Fruit fly (Drosophila melanogaster): ENCODE measurements around the gene t-Grip91.

Gene t-Grip91

DNA sequence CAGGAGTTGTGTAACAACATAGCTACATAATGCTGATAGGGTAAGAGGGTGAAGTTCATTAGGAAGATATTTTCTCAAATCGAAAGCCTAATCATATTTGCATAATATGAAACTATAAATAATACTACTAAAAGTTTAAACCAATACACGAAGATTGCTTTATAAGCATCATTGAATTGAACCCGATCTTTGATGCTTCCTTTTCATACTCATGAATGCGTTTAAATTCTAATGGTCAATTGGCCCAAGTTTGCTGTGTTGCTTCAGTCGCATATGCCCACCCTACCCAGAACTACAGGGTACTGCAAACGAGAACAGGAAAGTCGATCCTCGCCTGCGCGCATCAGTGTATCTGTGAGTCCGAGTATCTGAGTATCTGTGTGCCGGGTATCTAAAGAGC lies 40.3 kb upstream of the t-Grip91 start (continued):
- TF ChIP-seq pan (optimal IDR thresholded peaks at IDR 0.05) = peak in 1 of 2 experiments; percentile 69
- TF ChIP-seq pan (GFP tag; optimal IDR thresholded peaks at IDR 0.05 in 1 of 2, IDR thresholded peaks at IDR 0.05 in 1 of 2) = peak in 1 of 2 experiments; percentile 43
- TF ChIP-seq CG32767 (GFP tag; IDR thresholded peaks at IDR 0.05) = no peak
- peak; percentile 11 for TF ChIP-seq Usf (GFP tag; optimal IDR thresholded peaks at IDR 0.05)
- TF ChIP-seq Elba2 (GFP tag; optimal IDR thresholded peaks at IDR 0.05) = peak; percentile 49
- peak in 1 of 3 experiments; percentile 57 for TF ChIP-seq lola (GFP tag; optimal IDR thresholded peaks at IDR 0.05)
- TF ChIP-seq lbe (GFP tag; optimal IDR thresholded peaks at IDR 0.05) = peak; percentile 82
- TF ChIP-seq usp (GFP tag; optimal IDR thresholded peaks at IDR 0.05) = no peak
- no peak for TF ChIP-seq CG7786 (GFP tag; optimal IDR thresholded peaks at IDR 0.05)
- no peak for TF ChIP-seq schlank (tag; optimal IDR thresholded peaks at IDR 0.05)
- TF ChIP-seq Atf3 (GFP tag; optimal IDR thresholded peaks at IDR 0.05) = no peak
- no peak for TF ChIP-seq fd96Cb (tag; optimal IDR thresholded peaks at IDR 0.05)
- TF ChIP-seq bsh (GFP tag; optimal IDR thresholded peaks at IDR 0.05) = peak in 1 of 2 experiments; percentile 81
- TF ChIP-seq Antp (GFP tag; optimal IDR thresholded peaks at IDR 0.05) = no peak
- TF ChIP-seq abd-A (tag; optimal IDR thresholded peaks at IDR 0.05) = no peak
- no peak for TF ChIP-seq CG11456 (GFP tag; IDR thresholded peaks at IDR 0.05)
- no peak for TF ChIP-seq CG9609 (GFP tag; optimal IDR thresholded peaks at IDR 0.05)
- TF ChIP-seq CG1233 (GFP tag; optimal IDR thresholded peaks at IDR 0.05) = no peak
- no peak for TF ChIP-seq CG12071 (GFP tag; optimal IDR thresholded peaks at IDR 0.05)
- no peak for TF ChIP-seq sisA (GFP tag; IDR thresholded peaks at IDR 0.05)
- peak in 1 of 2 experiments; percentile 27 for TF ChIP-seq chif (GFP tag; optimal IDR thresholded peaks at IDR 0.05)
- peak; percentile 78 for TF ChIP-seq sens (GFP tag)
- no peak for TF ChIP-seq mirr (GFP tag; optimal IDR thresholded peaks at IDR 0.05)
- no peak for TF ChIP-seq CG14710 (tag; optimal IDR thresholded peaks at IDR 0.05)
- TF ChIP-seq CG7556 (GFP tag; optimal IDR thresholded peaks at IDR 0.05) = no peak
- TF ChIP-seq wek (GFP tag; optimal IDR thresholded peaks at IDR 0.05) = no peak
- TF ChIP-seq cad (GFP tag; optimal IDR thresholded peaks at IDR 0.05) = no peak
- no peak for TF ChIP-seq unpg (GFP tag; optimal IDR thresholded peaks at IDR 0.05)
- TF ChIP-seq chn (GFP tag; optimal IDR thresholded peaks at IDR 0.05) = no peak
- TF ChIP-seq CG33213 (GFP tag; optimal IDR thresholded peaks at IDR 0.05) = no peak
- peak; percentile 68 for TF ChIP-seq fd102C (GFP tag; optimal IDR thresholded peaks at IDR 0.05)
- peak; percentile 26 for TF ChIP-seq cg (GFP tag; optimal IDR thresholded peaks at IDR 0.05)
- TF ChIP-seq CG3281 (GFP tag; optimal IDR thresholded peaks at IDR 0.05) = no peak
- peak; percentile 23 for TF ChIP-seq CG1603 (tag; optimal IDR thresholded peaks at IDR 0.05)
- TF ChIP-seq Dref (GFP tag; IDR thresholded peaks at IDR 0.05) = no peak
- no peak for TF ChIP-seq CG18262 (tag; optimal IDR thresholded peaks at IDR 0.05)
- TF ChIP-seq CG6813 (GFP tag; optimal IDR thresholded peaks at IDR 0.05) = no peak
- TF ChIP-seq luna (GFP tag; optimal IDR thresholded peaks at IDR 0.05) = no peak
- no peak for TF ChIP-seq CG1792 (GFP tag; optimal IDR thresholded peaks at IDR 0.05)
- no peak for TF ChIP-seq amos (GFP tag; IDR thresholded peaks at IDR 0.05; ENCODE audit: partially characterized antibody)
- no peak for TF ChIP-seq D19A (tag; optimal IDR thresholded peaks at IDR 0.05)
- peak; percentile 44 for TF ChIP-seq CG8924 (tag; optimal IDR thresholded peaks at IDR 0.05)
- no peak for TF ChIP-seq jumu (GFP tag; optimal IDR thresholded peaks at IDR 0.05)
- no peak for TF ChIP-seq crol (GFP tag; IDR thresholded peaks at IDR 0.05)
- no peak for TF ChIP-seq CG3995 (GFP tag; optimal IDR thresholded peaks at IDR 0.05)
- no peak for TF ChIP-seq Opbp (GFP tag; IDR thresholded peaks at IDR 0.05; ENCODE audit: partially characterized antibody)
- TF ChIP-seq CG6654 (GFP tag; optimal IDR thresholded peaks at IDR 0.05) = no peak
- peak; percentile 0 for TF ChIP-seq CG10979 (tag; optimal IDR thresholded peaks at IDR 0.05)
- TF ChIP-seq aop (GFP tag; IDR thresholded peaks at IDR 0.05) = no peak
- no peak for TF ChIP-seq CG30020 (tag; optimal IDR thresholded peaks at IDR 0.05)
